Worm (Caenorhabditis elegans) whole organism, L4 larva: ENCODE data around the gene C49C3.10.

ENCODE experiments used
- F10B5.3 ChIP-seq: sonication (generic microtip); optimal IDR thresholded peaks from 2 replicates; lab custom pipeline; 2016; ENCODE audit warnings: mild to moderate bottlenecking, missing genetic modification characterization, missing compliant biosample characterization
- F26F4.8 ChIP-seq: fragments of 200-800 bp; sonication (Bioruptor generic); conservative IDR thresholded peaks from 2 replicates; pipeline ENCODE4 v1.3.6; 2022; ENCODE audit warnings: missing genetic modification characterization, missing compliant biosample characterization
- F44E2.7 ChIP-seq: fragments of 200-800 bp; sonication (Bioruptor generic); IDR thresholded peaks from 2 replicates; pipeline ENCODE4 v2.1.2; 2022; ENCODE audit warnings: missing genetic modification characterization, missing compliant biosample characterization
- Y5F2A.4 ChIP-seq: fragments of 200-800 bp; sonication (Bioruptor generic); optimal IDR thresholded peaks from 2 replicates; lab custom pipeline; 2018; ENCODE audit warnings: mild to moderate bottlenecking, missing genetic modification characterization, missing compliant biosample characterization
- aha-1 ChIP-seq: fragments of 150-350 bp; peaks from one replicate; lab custom pipeline; 2014; ENCODE audit warnings: missing biosample characterization, missing genetic modification characterization
- ama-1 ChIP-seq: fragments of 150-350 bp; optimal IDR thresholded peaks from 2 replicates; lab custom pipeline; 2014; ENCODE audit warnings: inconsistent platforms, mixed read lengths
- ceh-20 ChIP-seq: fragments of 200-800 bp; sonication (Bioruptor generic); IDR thresholded peaks from 2 replicates; pipeline ENCODE4 v1.3.6; 2022; ENCODE audit warnings: missing genetic modification reagents, missing genetic modification characterization, missing compliant biosample characterization
- ceh-32 ChIP-seq: sonication (generic microtip); optimal IDR thresholded peaks from 2 replicates; lab custom pipeline; 2016; ENCODE audit warnings: mild to moderate bottlenecking, missing genetic modification characterization, missing compliant biosample characterization; ENCODE audit not compliant: poor library complexity
- dmd-8 ChIP-seq: fragments of 200-800 bp; sonication (Bioruptor generic); IDR thresholded peaks from 2 replicates; pipeline ENCODE4 v1.3.6; 2022; ENCODE audit warnings: missing genetic modification characterization, missing compliant biosample characterization
- dpl-1 ChIP-seq: fragments of 150-350 bp; optimal IDR thresholded peaks from 2 replicates; lab custom pipeline; 2014; ENCODE audit warnings: missing biosample characterization, missing genetic modification reagents, missing genetic modification characterization
- duxl-1 ChIP-seq: sonication (generic microtip); optimal IDR thresholded peaks from 2 replicates; lab custom pipeline; 2016; ENCODE audit warnings: mild to moderate bottlenecking, missing genetic modification characterization, moderate library complexity, missing compliant biosample characterization; ENCODE audit not compliant: poor library complexity
- egl-43 ChIP-seq: fragments of 200-800 bp; sonication (Bioruptor generic); IDR thresholded peaks from 2 replicates; pipeline ENCODE4 v1.3.6; 2022; ENCODE audit warnings: missing genetic modification reagents, missing genetic modification characterization, missing compliant biosample characterization
- lin-15B ChIP-seq: fragments of 150-350 bp; sonication (generic microtip); optimal IDR thresholded peaks from 3 replicates; lab custom pipeline; 2014; ENCODE audit warnings: missing biosample characterization, missing genetic modification characterization
- lin-38 ChIP-seq: fragments of 200-800 bp; sonication (Bioruptor generic); IDR thresholded peaks from 2 replicates; pipeline ENCODE4 v1.3.6; 2022; ENCODE audit warnings: missing genetic modification reagents, missing genetic modification characterization, missing compliant biosample characterization
- lsy-2 ChIP-seq, 2 experiments: fragments of 150-350 bp in 1 of 2; sonication (generic microtip) in 1 of 2; optimal IDR thresholded peaks; 2 replicates each; lab custom pipeline; 2014 to 2017; ENCODE audit warnings: missing biosample characterization in 2 of 2, missing genetic modification characterization in 2 of 2
- mxl-2 ChIP-seq: fragments of 200-800 bp; sonication (Bioruptor generic); conservative IDR thresholded peaks from 2 replicates; pipeline ENCODE4 v1.3.6; 2022; ENCODE audit warnings: missing genetic modification reagents, missing genetic modification characterization, missing compliant biosample characterization
- nhr-237 ChIP-seq: sonication (generic microtip); optimal IDR thresholded peaks from 2 replicates; lab custom pipeline; 2017; ENCODE audit warnings: missing biosample characterization, missing genetic modification characterization
- nhr-25 ChIP-seq: sonication (generic microtip); optimal IDR thresholded peaks from 2 replicates; lab custom pipeline; 2017; ENCODE audit warnings: missing genetic modification characterization, mild to moderate bottlenecking, missing compliant biosample characterization, antibody characterized with exemption, moderate library complexity, borderline replicate concordance; ENCODE audit not compliant: insufficient read depth
- nhr-6 ChIP-seq: fragments of 150-350 bp; optimal IDR thresholded peaks from 2 replicates; lab custom pipeline; 2014; ENCODE audit warnings: missing biosample characterization, missing genetic modification characterization
- nhr-76 ChIP-seq: fragments of 150-350 bp; optimal IDR thresholded peaks from 2 replicates; lab custom pipeline; 2014; ENCODE audit warnings: missing biosample characterization, missing genetic modification characterization
- php-3 ChIP-seq: fragments of 200-800 bp; sonication (Bioruptor generic); IDR thresholded peaks from 2 replicates; pipeline ENCODE4 v1.3.6; 2022; ENCODE audit warnings: missing genetic modification reagents, missing genetic modification characterization, missing compliant biosample characterization
- pqm-1 ChIP-seq: sonication (generic microtip); optimal IDR thresholded peaks from 2 replicates; lab custom pipeline; 2017; ENCODE audit warnings: missing biosample characterization, missing genetic modification characterization
- sdz-12 ChIP-seq: fragments of 200-800 bp; sonication (Bioruptor generic); optimal IDR thresholded peaks from 2 replicates; lab custom pipeline; 2018; ENCODE audit warnings: mild to moderate bottlenecking, missing genetic modification characterization, missing compliant biosample characterization
- skn-1 ChIP-seq: fragments of 150-350 bp; optimal IDR thresholded peaks from 2 replicates; lab custom pipeline; 2014; ENCODE audit warnings: missing biosample characterization, missing genetic modification characterization
- spr-1 ChIP-seq: sonication (generic microtip); optimal IDR thresholded peaks from 2 replicates; lab custom pipeline; 2016; ENCODE audit warnings: mild to moderate bottlenecking, missing genetic modification characterization, missing compliant biosample characterization
- unc-39 ChIP-seq: sonication (generic microtip); optimal IDR thresholded peaks from 2 replicates; lab custom pipeline; 2017; ENCODE audit warnings: missing biosample characterization, missing genetic modification characterization
- unc-62 ChIP-seq, 3 experiments: fragments of 150-350 bp in 1 of 3; sonication (generic microtip); optimal IDR thresholded peaks in 2 of 3; peaks in 1 of 3; 1 replicate in 1 of 3; 2 replicates in 2 of 3; lab custom pipeline; 2014 to 2017; ENCODE audit warnings: missing biosample characterization in 3 of 3, missing genetic modification characterization in 3 of 3, missing genetic modification reagents in 3 of 3, missing genotype in 1 of 3
- vab-7 ChIP-seq: fragments of 200-800 bp; sonication (Bioruptor generic); IDR thresholded peaks from 2 replicates; pipeline ENCODE4 v1.3.6; 2022; ENCODE audit warnings: missing genetic modification reagents, missing genetic modification characterization, missing compliant biosample characterization
- zfp-2 ChIP-seq: sonication (generic microtip); optimal IDR thresholded peaks from 2 replicates; lab custom pipeline; 2016; ENCODE audit warnings: mild to moderate bottlenecking, missing genetic modification characterization, missing compliant biosample characterization
- zfp-3 ChIP-seq: fragments of 200-800 bp; sonication (Bioruptor generic); conservative IDR thresholded peaks from 2 replicates; pipeline ENCODE4 v1.3.6; 2022; ENCODE audit warnings: missing genetic modification reagents, missing genetic modification characterization, missing compliant biosample characterization

Gene C49C3.10

DNA sequence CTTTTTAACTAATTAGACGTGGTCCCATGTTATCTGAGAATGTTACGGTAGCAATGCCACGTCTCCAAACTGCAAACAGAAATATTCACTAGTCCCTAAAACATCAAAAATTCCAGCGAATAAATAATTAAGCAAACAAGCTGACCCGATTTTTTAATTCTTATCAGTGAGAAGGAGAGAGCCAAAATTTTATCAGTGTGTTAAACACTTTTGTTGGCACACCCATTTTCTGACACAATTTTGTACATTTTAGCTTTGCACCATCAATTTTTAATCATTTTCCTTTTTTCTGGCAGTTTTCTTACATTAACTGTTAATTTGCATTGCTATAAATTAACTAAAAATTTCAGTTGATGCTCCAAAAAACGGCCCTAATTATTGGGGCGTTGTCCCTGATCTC, 18.3 kb downstream of the C49C3.10 start, which contains the start of gene C49C3.4 (continued):
- TF ChIP-seq nhr-6 (tag; lab: Kevin White, UChicago) (no peak), lin-15B (tag; lab: Kevin White, UChicago) (no peak), F10B5.3 (tag; lab: Kevin White, UChicago) (no peak), spr-1 (tag; lab: Kevin White, UChicago) (no peak), unc-62 (GFP tag; optimal IDR thresholded peaks at IDR 0.05 in 1 of 2; lab: Kevin White, UChicago) (no peak), unc-62 (tag; optimal IDR thresholded peaks at IDR 0.05; lab: Kevin White, UChicago) (no peak), ceh-32 (tag; lab: Kevin White, UChicago) (no peak), pqm-1 (tag; lab: Kevin White, UChicago) (peak; percentile 96), lsy-2 (tag; optimal IDR thresholded peaks at IDR 0.05; lab: Kevin White, UChicago) (no peak), nhr-25 (no peak), vab-7 (no peak), mxl-2 (GFP tag; lab: Robert Waterston, UW) (no peak), skn-1 (no peak), Y5F2A.4 (GFP tag; lab: Kevin White, UChicago) (no peak), duxl-1 (tag; lab: Kevin White, UChicago) (no peak)

- TF ChIP-seq unc-39 (tag; lab: Kevin White, UChicago) (no peak), aha-1 (peak; percentile 60)
- TF ChIP-seq, all 104 proteins: peak for 1
These were observed 22.4 kb downstream of the C49C3.10 start, which contains the start of gene C49C3.20 for ce11 chrIV:17316398-17316797. Gene C49C3.20, minus strand, starts transcription at chrIV:17316498.

- no peak for TF ChIP-seq lin-38 (GFP tag; lab: Robert Waterston, UW)
- peak in 1 of 2 experiments; percentile 15 for TF ChIP-seq unc-62 (GFP tag; optimal IDR thresholded peaks at IDR 0.05 in 1 of 2; lab: Kevin White, UChicago)
- TF ChIP-seq unc-62 (tag; optimal IDR thresholded peaks at IDR 0.05; lab: Kevin White, UChicago) = no peak
These were observed 26.9 kb downstream of the C49C3.10 start, which contains the start of gene snf-9 for ce11 chrIV:17311842-17312241. Gene snf-9, plus strand, starts transcription at chrIV:17312142.

- TF ChIP-seq F44E2.7 (no peak), vab-7 (no peak), dmd-8 (no peak), nhr-237 (no peak), egl-43 (GFP tag; lab: Robert Waterston, UW) (no peak), zfp-2 (tag; lab: Kevin White, UChicago) (no peak), sdz-12 (GFP tag; lab: Kevin White, UChicago) (no peak), ama-1 (lab: Kevin White, UChicago) (no peak), nhr-76 (tag; lab: Kevin White, UChicago) (no peak), F26F4.8 (no peak), dpl-1 (GFP tag; lab: Kevin White, UChicago) (no peak), zfp-3 (GFP tag; lab: Robert Waterston, UW) (no peak), nhr-25 (no peak), ceh-20 (GFP tag; lab: Robert Waterston, UW) (no peak), skn-1 (no peak)
- TF ChIP-seq, all 104 proteins: peak for 0
These were observed 30.6 kb downstream of the C49C3.10 start, which contains the start of gene T28F3.9 for ce11 chrIV:17308211-17308610. Gene T28F3.9, plus strand, starts transcription at chrIV:17308511.

- peak; percentile 82 for TF ChIP-seq php-3 (GFP tag; lab: Robert Waterston, UW)
These were observed 31.5 kb downstream of the C49C3.10 start, which contains the start of gene T28F3.8 for ce11 chrIV:17307223-17307622. Gene T28F3.8, minus strand, starts transcription at chrIV:17307323.

- TF ChIP-seq php-3 (GFP tag; lab: Robert Waterston, UW) (no peak), unc-62 (GFP tag; optimal IDR thresholded peaks at IDR 0.05 in 1 of 2; lab: Kevin White, UChicago) (peak in 1 of 2 experiments; percentile 72), unc-62 (tag; optimal IDR thresholded peaks at IDR 0.05; lab: Kevin White, UChicago) (no peak)
These were observed 36.8 kb downstream of the C49C3.10 start, which contains the start of gene ifta-2 for ce11 chrIV:17301933-17302332. Gene ifta-2, minus strand, starts transcription at chrIV:17302033.
